Worm (Caenorhabditis elegans): Measurements from ENCODE around the gene hyl-1.
A peak's percentile ranks its signal among the peaks of the same experiment; 100 is the strongest.

hyl-1 gene

DNA sequence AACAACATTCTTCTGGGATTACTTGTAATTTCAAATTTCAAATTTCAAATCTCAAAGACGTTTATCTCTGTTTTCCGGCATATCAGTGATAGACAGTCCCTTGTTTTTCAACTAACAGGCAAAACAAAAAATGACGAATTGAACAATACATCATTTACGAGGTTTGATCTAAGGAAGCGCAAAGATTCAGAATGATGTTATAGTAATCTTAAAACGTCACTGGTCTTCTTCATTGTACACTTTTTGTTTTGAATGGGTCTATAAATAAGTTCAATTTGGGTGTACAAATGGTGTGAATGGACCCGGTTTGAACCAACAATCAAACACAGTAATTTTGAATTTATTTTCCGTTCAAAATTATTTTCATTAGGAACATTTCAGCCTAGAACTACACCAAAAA is 14.9 kb upstream of the hyl-1 start:
- TF ChIP-seq him-1 (tag; optimal IDR thresholded peaks at IDR 0.05) (no peak), W03F9.2 (tag; optimal IDR thresholded peaks at IDR 0.05) (no peak)

DNA sequence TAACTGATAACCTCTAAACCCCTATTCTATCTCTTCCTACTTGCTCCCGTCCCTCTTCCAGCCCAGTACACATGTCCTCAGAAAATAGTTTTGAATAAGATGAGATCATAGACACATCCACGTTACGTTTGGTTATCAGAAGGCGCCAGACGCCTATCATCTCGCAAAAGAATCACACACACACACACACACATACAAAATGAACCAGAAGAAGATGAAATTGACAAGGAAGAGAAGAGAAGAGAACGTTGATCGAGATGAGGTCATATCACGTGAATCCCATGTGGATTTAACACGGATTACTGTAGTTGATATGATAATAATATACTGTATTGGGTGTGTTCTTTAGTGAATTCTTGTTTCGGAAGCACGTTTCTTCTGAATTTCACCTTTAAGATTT is 12.9 kb upstream of the hyl-1 start:
- TF ChIP-seq W03F9.2 (tag; optimal IDR thresholded peaks at IDR 0.05) (no peak), dao-5 (tag; optimal IDR thresholded peaks at IDR 0.05) (no peak), him-1 (tag; optimal IDR thresholded peaks at IDR 0.05) (no peak)

DNA sequence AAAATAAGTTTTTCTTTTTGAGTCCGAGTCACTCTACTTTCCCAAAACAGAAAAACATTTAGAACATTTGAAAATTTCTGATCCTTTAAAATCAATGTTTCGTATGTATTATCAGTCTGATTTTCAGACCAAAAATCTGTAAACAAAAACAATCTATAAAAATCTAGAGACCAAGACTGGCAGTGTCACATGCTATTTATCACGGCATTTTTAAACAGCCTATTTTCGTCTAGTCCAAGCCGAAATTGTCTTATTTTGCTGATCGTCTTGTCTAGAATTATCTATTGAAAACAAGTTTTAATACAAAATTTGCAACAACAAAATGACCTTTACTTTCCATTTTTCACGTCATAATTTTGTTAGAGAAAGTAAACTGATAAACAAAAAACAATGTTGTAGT is 12.3 kb upstream of the hyl-1 start:
- TF ChIP-seq dao-5 (tag; optimal IDR thresholded peaks at IDR 0.05), result no peak
- TF ChIP-seq him-1 (tag; optimal IDR thresholded peaks at IDR 0.05), result no peak
- no peak for TF ChIP-seq W03F9.2 (tag; optimal IDR thresholded peaks at IDR 0.05)

DNA sequence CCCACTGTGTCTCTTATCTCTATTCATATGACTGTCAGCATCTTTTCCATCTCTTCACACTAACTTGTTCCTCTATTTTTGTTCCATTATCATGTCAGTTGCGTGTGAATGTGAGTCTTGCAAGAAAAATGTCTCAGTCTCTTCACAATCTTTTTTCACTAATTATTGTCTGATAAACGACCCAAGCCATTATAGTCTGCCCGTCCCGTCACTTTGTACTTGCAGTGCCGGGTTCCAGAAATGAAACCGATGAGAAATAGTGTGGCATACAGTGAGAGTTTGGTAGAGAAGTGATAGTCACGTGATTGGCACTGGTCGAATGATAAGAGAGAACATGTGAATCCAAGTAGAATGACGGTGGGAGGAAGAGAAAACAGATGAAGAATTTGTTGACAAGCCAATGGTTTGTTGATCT is 11.3 kb upstream of the hyl-1 start:
- TF ChIP-seq W03F9.2 (tag; optimal IDR thresholded peaks at IDR 0.05) (peak; percentile 58), dao-5 (tag; optimal IDR thresholded peaks at IDR 0.05) (no peak)

DNA sequence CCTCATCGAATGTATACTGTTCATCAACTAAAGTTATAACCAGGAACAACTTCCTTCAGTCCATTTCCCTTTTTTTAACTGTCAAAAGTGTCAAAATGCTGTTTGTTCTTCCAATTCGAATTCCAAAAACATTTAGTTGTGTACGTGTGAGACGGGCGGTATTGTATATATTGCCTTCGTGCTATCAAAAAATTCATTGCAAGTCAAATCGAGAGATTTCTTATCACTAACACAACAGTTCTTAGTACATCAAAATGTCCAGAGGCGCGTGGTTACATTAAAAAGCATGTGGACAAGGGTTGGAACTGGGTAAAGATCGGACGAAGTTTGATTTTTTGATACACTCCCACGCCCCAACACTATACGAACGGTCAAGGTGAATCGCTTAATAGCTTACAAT is 10.6 kb upstream of the hyl-1 start:
- no peak for TF ChIP-seq him-1 (tag; optimal IDR thresholded peaks at IDR 0.05)
- no peak for TF ChIP-seq dao-5 (tag; optimal IDR thresholded peaks at IDR 0.05)
- no peak for TF ChIP-seq W03F9.2 (tag; optimal IDR thresholded peaks at IDR 0.05)

DNA sequence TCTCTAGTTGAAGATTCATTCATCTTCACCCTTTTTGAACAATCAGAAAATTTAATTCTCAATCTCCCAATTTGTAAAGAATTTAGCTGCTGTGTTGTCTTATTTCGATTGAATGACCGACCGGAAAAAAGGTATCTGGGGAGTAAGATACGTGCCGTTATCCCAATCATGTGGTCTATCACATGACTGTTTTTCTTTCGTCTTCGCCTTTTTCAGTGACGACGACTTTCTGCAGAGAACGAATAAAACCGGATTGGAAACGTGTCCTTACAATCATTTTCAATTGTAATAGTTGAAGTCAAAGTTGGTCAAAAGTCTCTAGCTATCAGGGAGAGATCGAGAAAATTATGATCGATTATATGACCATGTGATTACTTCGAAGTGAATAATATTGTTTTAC is 9.9 kb upstream of the hyl-1 start:
- TF ChIP-seq him-1 (tag; optimal IDR thresholded peaks at IDR 0.05), result no peak
- TF ChIP-seq W03F9.2 (tag; optimal IDR thresholded peaks at IDR 0.05), result no peak
- no peak for TF ChIP-seq dao-5 (tag; optimal IDR thresholded peaks at IDR 0.05)

DNA sequence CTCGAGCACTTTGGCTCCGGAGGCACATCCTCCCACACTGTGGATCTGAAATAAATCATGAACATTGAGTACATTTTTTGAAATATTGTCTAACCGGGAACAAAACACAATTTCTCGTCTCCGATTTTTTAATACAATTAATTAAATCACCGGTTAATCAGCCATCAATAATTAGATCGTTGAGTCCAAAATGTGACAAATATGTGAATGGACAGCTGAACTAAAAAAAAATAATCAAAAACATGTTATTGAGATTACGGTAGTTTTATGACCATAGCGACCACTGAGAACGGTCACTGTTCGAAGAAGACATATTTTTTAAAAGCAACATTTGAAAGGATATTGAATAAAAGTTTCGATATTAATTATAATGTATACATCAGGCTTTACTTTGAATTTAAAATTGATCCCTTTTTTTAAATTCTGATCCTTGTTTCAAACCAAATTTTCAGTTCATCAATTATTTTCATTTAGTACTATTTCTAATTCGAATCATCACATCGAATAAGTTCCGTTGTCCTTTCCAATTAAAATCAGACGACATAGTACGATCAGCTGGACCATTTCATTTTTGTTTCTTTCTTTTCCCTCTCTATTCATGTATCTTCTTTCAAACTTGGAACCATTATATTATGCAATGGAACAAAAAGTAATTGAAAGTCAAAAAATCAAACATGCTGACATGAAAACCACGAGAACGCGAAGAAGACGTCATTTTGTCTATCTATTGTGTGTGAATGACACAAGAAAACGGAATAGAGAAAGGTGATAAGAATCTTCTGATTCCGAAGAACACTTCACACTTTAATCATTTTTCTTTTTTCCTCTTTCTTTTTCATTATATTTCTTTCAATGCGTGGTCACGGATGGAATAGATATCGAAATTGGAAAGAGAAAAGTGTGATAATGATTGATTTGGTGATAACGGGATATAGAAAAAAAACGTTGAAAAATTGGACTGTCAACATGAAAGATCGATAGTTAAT is 8.6 kb upstream of the hyl-1 start:
- TF ChIP-seq him-1 (tag; optimal IDR thresholded peaks at IDR 0.05) (no peak), dao-5 (tag; optimal IDR thresholded peaks at IDR 0.05) (no peak), W03F9.2 (tag; optimal IDR thresholded peaks at IDR 0.05) (peak; percentile 46)

DNA sequence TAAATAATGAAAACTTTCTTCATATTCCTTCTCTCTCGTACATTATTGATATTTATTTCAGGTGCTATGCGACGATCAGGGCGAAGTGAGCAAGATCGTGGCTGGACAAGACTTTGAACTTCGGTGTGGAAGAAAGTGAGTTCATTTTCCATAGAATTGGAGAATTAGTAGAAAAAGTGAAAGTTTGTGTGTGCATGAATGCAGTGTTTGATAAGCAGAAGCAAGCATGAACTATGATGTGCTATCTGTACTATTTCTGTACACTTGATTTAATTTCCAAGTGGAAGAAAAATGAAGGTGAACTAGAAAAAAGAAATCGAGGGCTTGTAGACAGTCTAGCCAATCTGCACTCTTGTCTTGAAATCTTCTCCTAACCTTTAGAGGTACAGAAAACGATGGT is 6.9 kb upstream of the hyl-1 start:
- no peak for TF ChIP-seq him-1 (tag; optimal IDR thresholded peaks at IDR 0.05)

DNA sequence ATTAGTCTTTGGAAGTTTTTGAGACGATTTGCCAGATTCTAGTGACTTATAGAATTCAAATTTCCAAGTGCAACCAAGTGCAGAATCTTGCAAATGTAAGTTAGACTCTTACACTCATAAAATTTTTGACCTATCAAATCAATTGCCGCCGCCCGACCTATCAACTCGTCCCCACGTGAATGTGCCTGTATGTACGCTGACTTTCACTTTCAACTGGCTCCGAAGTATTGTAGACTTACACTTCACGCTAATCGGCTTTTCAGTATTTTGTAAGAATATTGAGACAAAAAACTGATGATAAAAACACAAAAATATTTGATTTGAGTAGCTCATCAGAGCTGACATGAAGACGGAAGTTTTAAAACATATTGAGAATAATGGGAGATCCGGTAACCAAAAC is 6.1 kb upstream of the hyl-1 start:
- TF ChIP-seq him-1 (tag; optimal IDR thresholded peaks at IDR 0.05), result no peak
- TF ChIP-seq W03F9.2 (tag; optimal IDR thresholded peaks at IDR 0.05), result no peak
- TF ChIP-seq dao-5 (tag; optimal IDR thresholded peaks at IDR 0.05), result no peak

DNA sequence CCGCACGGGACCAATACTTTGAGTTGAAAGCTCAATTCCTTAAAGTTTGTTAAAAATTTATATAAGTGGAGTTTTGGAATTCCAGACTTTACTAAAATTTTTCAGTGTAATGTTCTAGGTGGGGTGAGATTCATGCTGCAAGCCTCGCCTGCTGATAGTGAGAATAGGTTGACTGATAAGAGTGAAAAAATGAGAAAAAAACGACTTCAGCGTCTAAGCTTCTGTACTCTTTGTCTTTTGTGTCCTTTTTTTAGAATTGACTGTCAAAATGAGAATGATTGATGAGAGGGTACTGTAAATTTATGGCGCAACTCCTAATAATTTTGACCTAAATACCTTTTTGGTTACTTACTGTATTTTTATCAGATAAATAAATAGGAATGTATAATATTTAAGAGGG is 4.7 kb upstream of the hyl-1 start:
- no peak for TF ChIP-seq dao-5 (tag; optimal IDR thresholded peaks at IDR 0.05)
- no peak for TF ChIP-seq W03F9.2 (tag; optimal IDR thresholded peaks at IDR 0.05)
- no peak for TF ChIP-seq him-1 (tag; optimal IDR thresholded peaks at IDR 0.05)

DNA sequence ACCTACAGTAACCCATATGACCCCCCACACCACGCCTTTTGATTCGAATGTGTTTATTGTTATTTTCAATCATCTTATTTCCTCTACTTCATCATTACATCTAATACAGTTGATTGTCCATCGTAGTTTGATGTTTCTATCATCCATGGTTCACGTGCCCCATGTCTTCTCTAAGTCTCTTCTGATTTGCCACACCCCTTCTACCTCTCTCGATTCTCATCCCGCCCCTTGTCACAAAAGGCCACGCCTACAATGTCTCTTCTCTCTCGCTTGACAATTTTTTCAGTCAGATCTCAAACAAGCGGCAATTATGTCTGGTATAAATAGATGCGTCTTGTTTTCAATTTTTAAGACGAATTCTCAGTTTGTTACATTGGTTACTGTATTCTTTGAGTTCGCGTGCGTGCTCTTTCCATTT is 3.9 kb upstream of the hyl-1 start:
- TF ChIP-seq him-1 (tag; optimal IDR thresholded peaks at IDR 0.05), result no peak
- peak; percentile 23 for TF ChIP-seq W03F9.2 (tag; optimal IDR thresholded peaks at IDR 0.05)

DNA sequence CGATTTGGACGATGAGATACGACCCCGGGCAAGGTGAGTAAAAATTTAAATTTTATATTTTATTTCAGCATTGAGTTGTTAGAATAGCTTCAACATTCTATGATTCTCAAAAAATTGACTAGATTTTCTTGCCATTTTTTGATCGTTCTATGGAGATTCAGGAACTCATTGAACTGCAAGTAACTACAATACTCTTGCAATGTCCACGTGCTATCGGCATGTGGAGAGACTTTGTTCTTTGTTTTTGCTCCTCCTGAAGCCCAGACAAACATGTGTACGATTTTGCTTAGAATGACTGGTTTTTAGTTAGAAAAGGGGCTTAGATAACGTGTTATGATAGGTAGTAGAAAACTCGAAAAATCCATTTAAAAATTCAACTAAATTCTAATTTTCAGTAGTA is 3.0 kb upstream of the hyl-1 start:
- TF ChIP-seq W03F9.2 (tag; optimal IDR thresholded peaks at IDR 0.05), result no peak
- TF ChIP-seq him-1 (tag; optimal IDR thresholded peaks at IDR 0.05), result no peak
- TF ChIP-seq dao-5 (tag; optimal IDR thresholded peaks at IDR 0.05), result no peak

DNA sequence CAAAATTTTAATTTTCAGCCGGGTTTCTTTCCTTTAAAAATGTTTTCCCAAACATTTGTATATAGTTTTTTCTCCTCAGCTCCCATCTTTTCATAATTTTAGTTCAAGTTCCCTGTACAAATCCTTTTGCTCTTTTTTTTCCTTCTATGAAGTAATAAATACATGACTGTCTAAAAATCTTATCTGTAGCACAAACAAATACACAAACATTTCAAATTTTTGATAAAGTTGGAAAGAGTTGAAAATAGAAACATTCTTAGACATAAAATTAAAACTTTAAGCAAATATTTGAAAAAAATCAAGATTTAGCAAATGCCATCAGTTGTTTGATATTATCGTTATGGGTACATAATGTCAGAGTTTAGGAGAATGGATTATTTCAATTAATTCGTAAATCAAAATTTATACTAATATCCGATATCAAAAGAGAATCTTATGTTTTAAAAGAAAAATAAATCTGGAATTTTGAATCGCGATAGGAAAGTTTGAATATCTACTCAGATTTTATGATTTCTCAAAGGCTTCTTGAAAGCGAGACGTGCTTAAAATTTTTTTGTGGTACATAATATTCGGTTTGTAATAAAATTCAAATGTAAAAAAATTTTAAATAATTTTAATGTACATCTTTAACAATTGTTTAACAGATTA is 788 bp upstream of the hyl-1 start:
- no peak for TF ChIP-seq him-1 (tag; optimal IDR thresholded peaks at IDR 0.05)
- no peak for TF ChIP-seq W03F9.2 (tag; optimal IDR thresholded peaks at IDR 0.05)
- TF ChIP-seq dao-5 (tag; optimal IDR thresholded peaks at IDR 0.05), result no peak

DNA sequence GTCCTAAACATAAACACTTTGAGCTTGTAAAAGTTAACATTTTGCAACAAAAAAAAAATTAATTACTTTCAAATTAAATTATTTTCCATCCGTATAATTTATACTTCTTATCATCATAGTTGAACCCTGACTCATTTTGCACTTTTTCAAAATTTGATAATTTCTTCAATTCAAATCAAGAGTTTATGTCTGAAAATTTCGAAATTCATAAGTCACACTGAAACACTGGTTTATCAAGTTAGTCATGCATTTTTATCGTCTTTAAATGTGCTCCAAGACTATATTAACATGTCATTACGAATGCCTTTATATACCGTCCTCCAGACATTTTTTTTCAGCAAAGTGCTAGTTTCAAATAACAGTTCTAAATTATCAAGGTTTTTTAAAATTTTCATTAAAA is 722 bp downstream of the hyl-1 start:
- TF ChIP-seq him-1 (tag; optimal IDR thresholded peaks at IDR 0.05) (no peak), W03F9.2 (tag; optimal IDR thresholded peaks at IDR 0.05) (no peak), dao-5 (tag; optimal IDR thresholded peaks at IDR 0.05) (no peak)

DNA sequence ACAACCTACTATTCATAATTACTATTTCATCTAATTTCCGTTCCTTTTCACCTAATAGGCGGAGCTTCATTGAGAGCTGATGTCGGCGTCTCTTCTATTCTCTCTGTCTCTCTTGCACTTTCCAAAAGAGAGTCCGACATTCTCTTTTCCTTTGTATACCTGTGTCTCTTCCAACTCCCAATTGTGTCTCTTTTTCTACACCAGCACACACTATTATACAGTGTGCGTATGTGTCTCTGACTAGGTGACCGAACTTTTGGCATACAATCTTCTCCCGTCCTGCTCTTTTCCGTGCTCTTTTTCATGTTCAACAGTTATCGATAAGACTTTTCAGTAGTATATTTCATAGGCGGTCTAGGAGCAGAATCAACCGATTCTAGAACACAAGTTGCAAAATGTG is 1.3 kb downstream of the hyl-1 start:
- TF ChIP-seq him-1 (tag; optimal IDR thresholded peaks at IDR 0.05) (no peak), W03F9.2 (tag; optimal IDR thresholded peaks at IDR 0.05) (no peak), dao-5 (tag; optimal IDR thresholded peaks at IDR 0.05) (no peak)
